Fruit fly (Drosophila melanogaster): ENCODE results near the gene Dlg5.

dm6 chr2L:11501427-11501968, 15.4 kb downstream of the Dlg5 start, which contains the start of gene spz4:
- TF ChIP-seq EcR (GFP tag; optimal IDR thresholded peaks at IDR 0.05) (no peak), psq (optimal IDR thresholded peaks at IDR 0.05) (no peak), CG8478 (optimal IDR thresholded peaks at IDR 0.05) (no peak)

Data from whole organism.